Fruit fly (Drosophila melanogaster) whole organism, embryonic: Measurements from ENCODE around the gene CG18788.

Experiments used
- Aef1 ChIP-seq: fragments of 200-800 bp; sonication (Bioruptor generic); IDR thresholded peaks from 3 replicates; pipeline ENCODE4 v1.3.6; 2022; ENCODE audit warnings: missing biosample characterization, missing genetic modification characterization
- Atf6 ChIP-seq: fragments of 200-800 bp; sonication (Bioruptor generic); IDR thresholded peaks from 2 replicates; pipeline ENCODE4 v1.3.6; 2022; ENCODE audit warnings: missing biosample characterization, missing genetic modification characterization
- CG10366 ChIP-seq: fragments of 200-800 bp; sonication (Bioruptor generic); IDR thresholded peaks from 2 replicates; pipeline ENCODE4 v1.3.6; 2022; ENCODE audit warnings: missing biosample characterization, missing genetic modification characterization
- CG10959 ChIP-seq: fragments of 200-800 bp; sonication (Bioruptor generic); IDR thresholded peaks from 2 replicates; pipeline ENCODE4 v1.3.6; 2022; ENCODE audit warnings: missing biosample characterization, missing genetic modification characterization
- CG11456 ChIP-seq: fragments of 200-800 bp; sonication (Bioruptor generic); IDR thresholded peaks from 3 replicates; pipeline ENCODE4 v1.3.6; 2022; ENCODE audit warnings: missing biosample characterization, missing genetic modification characterization
- CG15269 ChIP-seq: fragments of 200-800 bp; sonication (Bioruptor generic); optimal IDR thresholded peaks from 2 replicates; lab custom pipeline; 2018; ENCODE audit warnings: missing biosample characterization, mild to moderate bottlenecking, missing genetic modification characterization, moderate library complexity
- CG2120 ChIP-seq: fragments of 200-800 bp; sonication (Bioruptor generic); optimal IDR thresholded peaks from 3 replicates; lab custom pipeline; 2016; ENCODE audit warnings: missing biosample characterization, missing genetic modification characterization
- CG3163 ChIP-seq: fragments of 200-800 bp; sonication (Bioruptor generic); optimal IDR thresholded peaks from 3 replicates; lab custom pipeline; 2016; ENCODE audit warnings: missing biosample characterization, missing genetic modification characterization
- CG3281 ChIP-seq: fragments of 200-800 bp; sonication (Bioruptor generic); optimal IDR thresholded peaks from 3 replicates; lab custom pipeline; 2017; ENCODE audit warnings: missing biosample characterization, mild to moderate bottlenecking, missing genetic modification characterization
- CG3407 ChIP-seq: fragments of 200-800 bp; sonication (Bioruptor generic); optimal IDR thresholded peaks from 2 replicates; lab custom pipeline; 2018; ENCODE audit warnings: missing biosample characterization, mild to moderate bottlenecking, missing genetic modification characterization
- CG34422 ChIP-seq: fragments of 200-800 bp; sonication (Bioruptor generic); IDR thresholded peaks from 3 replicates; pipeline ENCODE4 v1.3.6; 2022; ENCODE audit warnings: missing biosample characterization, missing genetic modification characterization
- CG4617 ChIP-seq: fragments of 200-800 bp; sonication (Bioruptor generic); optimal IDR thresholded peaks from 3 replicates; lab custom pipeline; 2016; ENCODE audit warnings: missing biosample characterization, missing genetic modification characterization, borderline replicate concordance
- CG4707 ChIP-seq: fragments of 200-800 bp; sonication (Bioruptor generic); optimal IDR thresholded peaks from 2 replicates; lab custom pipeline; 2018; ENCODE audit warnings: missing biosample characterization, mild to moderate bottlenecking, missing genetic modification characterization, moderate library complexity
- CG7963 ChIP-seq: fragments of 200-800 bp; sonication (Bioruptor generic); IDR thresholded peaks from 3 replicates; pipeline ENCODE4 v1.3.6; 2022; ENCODE audit warnings: missing biosample characterization, missing genetic modification characterization; ENCODE audit not compliant: partially characterized antibody
- CG8290 ChIP-seq, 3 experiments: fragments of 200-800 bp; sonication (Bioruptor generic); optimal IDR thresholded peaks; 2 replicates each; lab custom pipeline; 2016 to 2019; ENCODE audit warnings: missing biosample characterization in 3 of 3, missing genetic modification characterization in 3 of 3, mild to moderate bottlenecking in 2 of 3, moderate library complexity in 1 of 3
- CG8388 ChIP-seq: fragments of 200-800 bp; sonication (Bioruptor generic); optimal IDR thresholded peaks from 2 replicates; lab custom pipeline; 2019; ENCODE audit warnings: missing biosample characterization, mild to moderate bottlenecking, missing genetic modification characterization, moderate library complexity
- CG8944 ChIP-seq: fragments of 200-800 bp; sonication (Bioruptor generic); optimal IDR thresholded peaks from 3 replicates; lab custom pipeline; 2016; ENCODE audit warnings: missing biosample characterization, missing genetic modification characterization
- CG9437 ChIP-seq: fragments of 200-800 bp; sonication (Bioruptor generic); optimal IDR thresholded peaks from 2 replicates; lab custom pipeline; 2018; ENCODE audit warnings: missing biosample characterization, mild to moderate bottlenecking, missing genetic modification characterization
- CG9797 ChIP-seq: fragments of 200-800 bp; sonication (Bioruptor generic); optimal IDR thresholded peaks from 3 replicates; lab custom pipeline; 2018; ENCODE audit warnings: missing biosample characterization, mild to moderate bottlenecking, missing genetic modification characterization
- Eip74EF ChIP-seq, 2 experiments: fragments of 200-800 bp in 1 of 2; fragments of >200 bp in 1 of 2; sonication (Bioruptor generic) in 1 of 2; optimal IDR thresholded peaks; 2 replicates each; lab custom pipeline; 2017 to 2019; ENCODE audit warnings: missing biosample characterization in 2 of 2, missing genetic modification characterization in 2 of 2, mild to moderate bottlenecking in 1 of 2, moderate library complexity in 1 of 2
- Ets65A ChIP-seq: fragments of 200-800 bp; sonication (Bioruptor generic); peaks from one replicate; lab custom pipeline; 2016; ENCODE audit warnings: missing biosample characterization, missing genetic modification characterization
- Gug ChIP-seq: fragments of 200-800 bp; sonication (Bioruptor generic); IDR thresholded peaks from 4 replicates; pipeline ENCODE4 v1.3.6; 2022; ENCODE audit warnings: missing biosample characterization, missing genetic modification characterization
- Lpt ChIP-seq: fragments of >200 bp; optimal IDR thresholded peaks from 2 replicates; lab custom pipeline; 2018; ENCODE audit warnings: missing biosample characterization, missing genetic modification characterization
- MBD-R2 ChIP-seq: fragments of 200-800 bp; sonication (Bioruptor generic); IDR thresholded peaks from 2 replicates; pipeline ENCODE4 v1.3.6; 2022; ENCODE audit warnings: missing biosample characterization, missing genetic modification characterization
- Mes4 ChIP-seq: fragments of 200-800 bp; sonication (Bioruptor generic); optimal IDR thresholded peaks from 2 replicates; lab custom pipeline; 2016; ENCODE audit warnings: missing biosample characterization, missing genetic modification characterization
- Nf-YC ChIP-seq: fragments of 200-800 bp; optimal IDR thresholded peaks from 3 replicates; lab custom pipeline; 2019; ENCODE audit warnings: missing biosample characterization, mild to moderate bottlenecking, missing genetic modification characterization, moderate library complexity
- Oli ChIP-seq: fragments of 200-800 bp; sonication (Bioruptor generic); optimal IDR thresholded peaks from 2 replicates; lab custom pipeline; 2018; ENCODE audit warnings: missing biosample characterization, mild to moderate bottlenecking, missing genetic modification characterization, moderate library complexity
- Six4 ChIP-seq: fragments of 200-800 bp; sonication (Bioruptor generic); optimal IDR thresholded peaks from 2 replicates; lab custom pipeline; 2016; ENCODE audit warnings: missing biosample characterization, missing genetic modification characterization
- bbx ChIP-seq: fragments of 200-800 bp; sonication (Bioruptor generic); IDR thresholded peaks from 2 replicates; pipeline ENCODE4 v1.3.6; 2022; ENCODE audit warnings: missing biosample characterization, missing genetic modification characterization; ENCODE audit not compliant: partially characterized antibody
- bigmax ChIP-seq: fragments of 200-800 bp; sonication (Bioruptor generic); optimal IDR thresholded peaks from 2 replicates; lab custom pipeline; 2018; ENCODE audit warnings: missing biosample characterization, mild to moderate bottlenecking, missing genetic modification characterization
- dm ChIP-seq: fragments of 200-800 bp; sonication (Bioruptor generic); optimal IDR thresholded peaks from 3 replicates; lab custom pipeline; 2016; ENCODE audit warnings: missing biosample characterization, missing genetic modification characterization
- gce ChIP-seq: fragments of 200-800 bp; sonication (Bioruptor generic); IDR thresholded peaks from 3 replicates; pipeline ENCODE4 v1.3.6; 2022; ENCODE audit warnings: missing biosample characterization, missing genetic modification characterization
- ham ChIP-seq: fragments of 200-800 bp; sonication (Bioruptor generic); IDR thresholded peaks from 2 replicates; pipeline ENCODE4 v1.3.6; 2022; ENCODE audit warnings: missing biosample characterization, missing genetic modification characterization
- hkb ChIP-seq, 2 experiments: fragments of 200-800 bp in 1 of 2; fragments of >200 bp in 1 of 2; sonication (Bioruptor generic) in 1 of 2; IDR thresholded peaks in 1 of 2; optimal IDR thresholded peaks in 1 of 2; 2 replicates each; pipeline versions ENCODE4 v1.3.6 to Lab custom; 2017 to 2022; ENCODE audit warnings: missing biosample characterization in 1 of 2, missing genetic modification characterization in 1 of 2
- hth ChIP-seq: fragments of >200 bp; optimal IDR thresholded peaks from 2 replicates; lab custom pipeline; 2017; ENCODE audit warnings: inconsistent platforms
- maf-S ChIP-seq: fragments of 200-800 bp; sonication (Bioruptor generic); optimal IDR thresholded peaks from 2 replicates; lab custom pipeline; 2016; ENCODE audit warnings: missing biosample characterization, missing genetic modification characterization
- nerfin-1 ChIP-seq: fragments of 200-800 bp; sonication (Bioruptor generic); optimal IDR thresholded peaks from 3 replicates; lab custom pipeline; 2019; ENCODE audit warnings: missing biosample characterization, mild to moderate bottlenecking, missing genetic modification characterization, moderate library complexity
- p53 ChIP-seq: fragments of 200-800 bp; sonication (Bioruptor generic); optimal IDR thresholded peaks from 2 replicates; lab custom pipeline; 2016; ENCODE audit warnings: missing biosample characterization, missing genetic modification characterization
- rib ChIP-seq: fragments of 200-800 bp; sonication (Bioruptor generic); IDR thresholded peaks from 2 replicates; pipeline ENCODE4 v1.3.6; 2022; ENCODE audit warnings: missing biosample characterization, missing genetic modification characterization
- sc ChIP-seq, 3 experiments: fragments of >200 bp in 2 of 3; fragments of 200-800 bp in 1 of 3; sonication (Bioruptor generic) in 1 of 3; optimal IDR thresholded peaks; 2 replicates in 2 of 3; 3 replicates in 1 of 3; lab custom pipeline; 2017; ENCODE audit warnings: mild to moderate bottlenecking in 1 of 3, missing biosample characterization in 1 of 3, missing genetic modification characterization in 1 of 3, missing genetic modification reagents in 1 of 3
- schlank ChIP-seq: fragments of 200-800 bp; sonication (Bioruptor generic); optimal IDR thresholded peaks from 2 replicates; lab custom pipeline; 2018; ENCODE audit warnings: missing biosample characterization, mild to moderate bottlenecking, missing genetic modification characterization
- sd ChIP-seq: fragments of 200-800 bp; sonication (Bioruptor generic); optimal IDR thresholded peaks from 3 replicates; lab custom pipeline; 2018; ENCODE audit warnings: missing biosample characterization, mild to moderate bottlenecking, missing genetic modification characterization, moderate library complexity
- slou ChIP-seq: fragments of 200-800 bp; sonication (Bioruptor generic); optimal IDR thresholded peaks from 3 replicates; lab custom pipeline; 2016; ENCODE audit warnings: missing biosample characterization, missing genetic modification characterization
- sob ChIP-seq: fragments of 200-800 bp; sonication (Bioruptor generic); IDR thresholded peaks from 2 replicates; pipeline ENCODE4 v1.3.6; 2022; ENCODE audit warnings: missing biosample characterization, missing genetic modification characterization
- stwl ChIP-seq: fragments of 200-800 bp; sonication (Bioruptor generic); optimal IDR thresholded peaks from 3 replicates; lab custom pipeline; 2018; ENCODE audit warnings: missing biosample characterization, mild to moderate bottlenecking, missing genetic modification characterization, moderate library complexity
- ttk ChIP-seq: fragments of 200-800 bp; sonication (Bioruptor generic); IDR thresholded peaks from 2 replicates; pipeline ENCODE4 v2.1.2; 2022; ENCODE audit warnings: missing biosample characterization, missing genetic modification characterization
- vnd ChIP-seq: fragments of 200-800 bp; sonication (Bioruptor generic); IDR thresholded peaks from 3 replicates; pipeline ENCODE4 v1.3.6; 2022; ENCODE audit warnings: missing biosample characterization, missing genetic modification characterization; ENCODE audit not compliant: partially characterized antibody

CG18788 gene

dm6 chr2L:12045941-12046855 lies 12.2 kb downstream of the CG18788 start, which contains the start of gene CG6770 (continued):
- TF ChIP-seq CG4707 (GFP tag; lab: Kevin White, UChicago) (peak; percentile 29), Mes4 (GFP tag; lab: Kevin White, UChicago) (no peak), sd (peak; percentile 73), gce (GFP tag; lab: Robert Waterston, UW) (peak; percentile 71), CG34422 (GFP tag; lab: Robert Waterston, UW) (peak; percentile 68), CG3281 (GFP tag; lab: Kevin White, UChicago) (peak; percentile 85), CG11456 (GFP tag; lab: Robert Waterston, UW) (peak; percentile 77; the same call in 2 of the 3 replicates), bbx (GFP tag; lab: Robert Waterston, UW) (0 out of 2 replicates have a peak, but pooled peaks have one; percentile 39), CG10366 (GFP tag; lab: Robert Waterston, UW) (peak; percentile 87), CG9797 (GFP tag; lab: Kevin White, UChicago) (no peak), hth (lab: Kevin White, UChicago) (no peak), CG3163 (GFP tag; lab: Kevin White, UChicago) (peak; percentile 16), bigmax (peak; percentile 58), p53 (GFP tag; lab: Kevin White, UChicago) (peak; percentile 4), Gug (GFP tag; lab: Robert Waterston, UW) (no peak; the same call in 3 of the 4 replicates), maf-S (GFP tag; lab: Kevin White, UChicago) (peak; percentile 13), CG8388 (GFP tag; lab: Kevin White, UChicago) (peak; percentile 66), CG15269 (tag; lab: Kevin White, UChicago) (peak; percentile 90), Ets65A (GFP tag; lab: Kevin White, UChicago) (peak; percentile 85), dm (no peak), sob (peak; percentile 88), MBD-R2 (GFP tag; lab: Robert Waterston, UW) (peak; percentile 61; the same call in 1 of the 2 replicates), CG10959 (GFP tag; lab: Robert Waterston, UW) (no peak), Atf6 (peak; percentile 90), Lpt (GFP tag; lab: Kevin White, UChicago) (no peak), slou (GFP tag; lab: Kevin White, UChicago) (no peak), rib (GFP tag; lab: Robert Waterston, UW) (peak; percentile 78; the same call in 1 of the 2 replicates), sc (optimal IDR thresholded peaks at IDR 0.05; lab: Kevin White, UChicago) (no peak), sc (GFP tag; optimal IDR thresholded peaks at IDR 0.05; lab: Kevin White, UChicago) (peak; percentile 44), stwl (tag; lab: Kevin White, UChicago) (no peak), nerfin-1 (tag; lab: Kevin White, UChicago) (peak; percentile 36), CG8290 (GFP tag; optimal IDR thresholded peaks at IDR 0.05; lab: Kevin White, UChicago) (no peak), CG8290 (tag; optimal IDR thresholded peaks at IDR 0.05; lab: Kevin White, UChicago) (peak in 1 of 2 experiments; percentile 81), Eip74EF (GFP tag; optimal IDR thresholded peaks at IDR 0.05; lab: Kevin White, UChicago) (peak in 1 of 2 experiments; percentile 74), CG2120 (GFP tag; lab: Kevin White, UChicago) (peak; percentile 84), CG3407 (GFP tag; lab: Kevin White, UChicago) (peak; percentile 55), ham (GFP tag; lab: Robert Waterston, UW) (no peak), CG9437 (GFP tag; lab: Kevin White, UChicago) (peak; percentile 77), Oli (tag; lab: Kevin White, UChicago) (peak; percentile 77), schlank (tag; lab: Kevin White, UChicago) (peak; percentile 53), ttk (GFP tag; lab: Robert Waterston, UW) (peak; percentile 81), Six4 (no peak), CG7963 (peak; percentile 35; the same call in 1 of the 3 replicates), CG4617 (GFP tag; lab: Kevin White, UChicago) (peak; percentile 8), hkb (optimal IDR thresholded peaks at IDR 0.05; lab: Kevin White, UChicago) (no peak), hkb (GFP tag; IDR thresholded peaks at IDR 0.05; lab: Robert Waterston, UW) (peak; percentile 93), vnd (GFP tag; lab: Robert Waterston, UW) (no peak), Aef1 (GFP tag; lab: Robert Waterston, UW) (peak; percentile 74), Nf-YC (tag; lab: Kevin White, UChicago) (peak; percentile 72), CG8944 (GFP tag; lab: Kevin White, UChicago) (no peak)
